Worm (Caenorhabditis elegans) whole organism, L4 larva: Measurements from ENCODE around the gene frpr-19.

Source experiments
- Y75B8A.6 ChIP-seq: fragments of 200-800 bp; sonication (Bioruptor generic); IDR thresholded peaks from 2 replicates; pipeline ENCODE4 v1.3.6; 2022; ENCODE audit warnings: missing genetic modification reagents, missing genetic modification characterization, missing compliant biosample characterization
- aha-1 ChIP-seq: fragments of 150-350 bp; peaks from one replicate; lab custom pipeline; 2014; ENCODE audit warnings: missing biosample characterization, missing genetic modification characterization
- arid-1 ChIP-seq: fragments of 200-800 bp; sonication (Bioruptor generic); conservative IDR thresholded peaks from 2 replicates; pipeline ENCODE4 v1.3.6; 2022; ENCODE audit warnings: missing genetic modification reagents, missing genetic modification characterization, missing compliant biosample characterization
- ceh-28 ChIP-seq: fragments of 150-350 bp; optimal IDR thresholded peaks from 2 replicates; lab custom pipeline; 2014; ENCODE audit warnings: missing biosample characterization, missing genetic modification reagents, missing genetic modification characterization
- ctbp-1 ChIP-seq: fragments of 200-800 bp; sonication (Bioruptor generic); IDR thresholded peaks from 2 replicates; pipeline ENCODE4 v1.3.6; 2022; ENCODE audit warnings: missing genetic modification reagents, missing genetic modification characterization, missing compliant biosample characterization
- daf-16 ChIP-seq, 3 experiments: sonication (generic microtip); optimal IDR thresholded peaks; 2 replicates each; lab custom pipeline; 2016 to 2017; ENCODE audit warnings: missing genetic modification characterization in 3 of 3, missing genetic modification reagents in 3 of 3, mild to moderate bottlenecking in 2 of 3, missing compliant biosample characterization in 2 of 3, missing biosample characterization in 1 of 3, moderate library complexity in 1 of 3
- daf-8 ChIP-seq: fragments of 200-800 bp; sonication (Bioruptor generic); IDR thresholded peaks from 2 replicates; pipeline ENCODE4 v1.3.6; 2022; ENCODE audit warnings: missing genetic modification characterization, missing compliant biosample characterization
- dpl-1 ChIP-seq: fragments of 150-350 bp; optimal IDR thresholded peaks from 2 replicates; lab custom pipeline; 2014; ENCODE audit warnings: missing biosample characterization, missing genetic modification reagents, missing genetic modification characterization
- dve-1 ChIP-seq: sonication (generic microtip); optimal IDR thresholded peaks from 2 replicates; lab custom pipeline; 2017; ENCODE audit warnings: antibody characterized with exemption, mild to moderate bottlenecking, missing genetic modification characterization, missing compliant biosample characterization; ENCODE audit not compliant: insufficient read depth
- egl-27 ChIP-seq: sonication (generic microtip); optimal IDR thresholded peaks from 3 replicates; lab custom pipeline; 2017; ENCODE audit warnings: missing biosample characterization, missing genetic modification reagents, missing genetic modification characterization
- egl-43 ChIP-seq: fragments of 200-800 bp; sonication (Bioruptor generic); IDR thresholded peaks from 2 replicates; pipeline ENCODE4 v1.3.6; 2022; ENCODE audit warnings: missing genetic modification reagents, missing genetic modification characterization, missing compliant biosample characterization
- hlh-11 ChIP-seq: fragments of 200-800 bp; sonication (Bioruptor generic); optimal IDR thresholded peaks from 2 replicates; lab custom pipeline; 2018; ENCODE audit warnings: mild to moderate bottlenecking, missing genetic modification characterization, missing compliant biosample characterization
- lin-38 ChIP-seq: fragments of 200-800 bp; sonication (Bioruptor generic); IDR thresholded peaks from 2 replicates; pipeline ENCODE4 v1.3.6; 2022; ENCODE audit warnings: missing genetic modification reagents, missing genetic modification characterization, missing compliant biosample characterization
- lin-39 ChIP-seq: fragments of 150-350 bp; optimal IDR thresholded peaks from 2 replicates; lab custom pipeline; 2014; ENCODE audit warnings: missing biosample characterization, missing genetic modification reagents, missing genetic modification characterization
- lsy-2 ChIP-seq, 2 experiments: fragments of 150-350 bp in 1 of 2; sonication (generic microtip) in 1 of 2; optimal IDR thresholded peaks; 2 replicates each; lab custom pipeline; 2014 to 2017; ENCODE audit warnings: missing biosample characterization in 2 of 2, missing genetic modification characterization in 2 of 2
- mes-2 ChIP-seq: sonication (generic microtip); optimal IDR thresholded peaks from 2 replicates; lab custom pipeline; 2016; ENCODE audit warnings: missing genotype, mild to moderate bottlenecking, missing genetic modification characterization, missing compliant biosample characterization; ENCODE audit not compliant: poor library complexity, severe bottlenecking
- mxl-3 ChIP-seq: fragments of 200-800 bp; sonication (Bioruptor generic); optimal IDR thresholded peaks from 2 replicates; lab custom pipeline; 2018; ENCODE audit warnings: mild to moderate bottlenecking, missing genetic modification characterization, missing compliant biosample characterization
- nhr-11 ChIP-seq: fragments of 150-350 bp; optimal IDR thresholded peaks from 2 replicates; lab custom pipeline; 2014; ENCODE audit warnings: missing biosample characterization, missing genetic modification characterization
- nhr-42 ChIP-seq: fragments of 200-800 bp; sonication (Bioruptor generic); IDR thresholded peaks from 2 replicates; pipeline ENCODE4 v1.3.6; 2022; ENCODE audit warnings: missing genetic modification characterization, missing compliant biosample characterization
- pha-4 ChIP-seq, 2 experiments: fragments of 150-350 bp in 1 of 2; fragments of 200-800 bp in 1 of 2; sonication (Bioruptor generic) in 1 of 2; IDR thresholded peaks in 1 of 2; optimal IDR thresholded peaks in 1 of 2; 2 replicates each; pipeline versions ENCODE4 v1.3.6 to Lab custom; 2014 to 2022; ENCODE audit warnings: missing genetic modification characterization in 2 of 2, missing genetic modification reagents in 2 of 2, missing biosample characterization in 1 of 2, missing compliant biosample characterization in 1 of 2
- saeg-2 ChIP-seq: fragments of 200-800 bp; sonication (Bioruptor generic); IDR thresholded peaks from 2 replicates; pipeline ENCODE4 v1.3.6; 2022; ENCODE audit warnings: missing genetic modification reagents, missing genetic modification characterization, missing compliant biosample characterization
- set-16 ChIP-seq: fragments of 200-800 bp; sonication (Bioruptor generic); IDR thresholded peaks from 2 replicates; pipeline ENCODE4 v1.3.6; 2022; ENCODE audit warnings: missing genetic modification reagents, missing genetic modification characterization, missing compliant biosample characterization
- snpc-1.2 ChIP-seq: fragments of 200-800 bp; sonication (Bioruptor generic); IDR thresholded peaks from 2 replicates; pipeline ENCODE4 v1.3.6; 2022; ENCODE audit warnings: missing genetic modification reagents, missing genetic modification characterization, missing compliant biosample characterization
- spr-1 ChIP-seq: sonication (generic microtip); optimal IDR thresholded peaks from 2 replicates; lab custom pipeline; 2016; ENCODE audit warnings: mild to moderate bottlenecking, missing genetic modification characterization, missing compliant biosample characterization
- spr-3 ChIP-seq: fragments of 200-800 bp; sonication (Bioruptor generic); optimal IDR thresholded peaks from 2 replicates; lab custom pipeline; 2018; ENCODE audit warnings: mild to moderate bottlenecking, missing genetic modification characterization, missing compliant biosample characterization
- tag-97 ChIP-seq: fragments of 200-800 bp; sonication (Bioruptor generic); IDR thresholded peaks from 2 replicates; pipeline ENCODE4 v1.3.6; 2022; ENCODE audit warnings: missing genetic modification characterization, missing compliant biosample characterization
- unc-62 ChIP-seq, 3 experiments: fragments of 150-350 bp in 1 of 3; sonication (generic microtip); optimal IDR thresholded peaks in 2 of 3; peaks in 1 of 3; 1 replicate in 1 of 3; 2 replicates in 2 of 3; lab custom pipeline; 2014 to 2017; ENCODE audit warnings: missing biosample characterization in 3 of 3, missing genetic modification characterization in 3 of 3, missing genetic modification reagents in 3 of 3, missing genotype in 1 of 3
- vab-7 ChIP-seq: fragments of 200-800 bp; sonication (Bioruptor generic); IDR thresholded peaks from 2 replicates; pipeline ENCODE4 v1.3.6; 2022; ENCODE audit warnings: missing genetic modification reagents, missing genetic modification characterization, missing compliant biosample characterization
- zfp-3 ChIP-seq: fragments of 200-800 bp; sonication (Bioruptor generic); conservative IDR thresholded peaks from 2 replicates; pipeline ENCODE4 v1.3.6; 2022; ENCODE audit warnings: missing genetic modification reagents, missing genetic modification characterization, missing compliant biosample characterization
- ztf-11 ChIP-seq: fragments of 150-350 bp; optimal IDR thresholded peaks from 2 replicates; lab custom pipeline; 2014; ENCODE audit warnings: missing biosample characterization, missing genetic modification characterization
- ztf-7 ChIP-seq: fragments of 150-350 bp; optimal IDR thresholded peaks from 2 replicates; lab custom pipeline; 2014; ENCODE audit warnings: missing biosample characterization, missing genetic modification characterization

Gene frpr-19

DNA sequence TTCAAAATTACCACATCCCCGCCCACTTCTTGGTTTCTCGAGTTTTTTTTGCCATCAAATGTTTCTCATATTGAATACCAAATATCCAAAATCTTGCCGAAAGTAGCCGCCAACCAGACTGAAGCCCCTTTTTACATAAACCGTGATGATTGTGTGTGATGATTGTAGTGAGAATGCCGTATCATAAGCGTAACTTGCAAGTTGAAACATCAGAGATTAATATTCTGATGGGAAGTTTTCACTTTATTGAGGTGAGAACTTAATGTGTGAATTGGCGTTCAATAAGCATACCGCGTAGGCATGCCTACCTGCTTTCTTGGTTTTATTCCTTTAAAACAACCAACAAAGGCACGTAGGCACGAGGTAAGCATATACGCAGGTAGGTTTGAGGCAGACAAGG lies 40.1 kb upstream of the frpr-19 start, which contains the start of gene Y38C1BA.4:
TSS of gene Y38C1BA.4 (plus strand) at position 301 of the 400 bp plus-strand sequence.
- no peak for TF ChIP-seq Y75B8A.6 (GFP tag; lab: Robert Waterston, UW)
- TF ChIP-seq ztf-11 (tag; lab: Kevin White, UChicago) = no peak
- no peak for TF ChIP-seq lsy-2 (tag; optimal IDR thresholded peaks at IDR 0.05; lab: Kevin White, UChicago)
- no peak for TF ChIP-seq ztf-7 (tag; lab: Kevin White, UChicago)
- TF ChIP-seq dpl-1 (GFP tag; lab: Kevin White, UChicago) = no peak
- no peak for TF ChIP-seq daf-16 (GFP tag; optimal IDR thresholded peaks at IDR 0.05; lab: Kevin White, UChicago)
- no peak for TF ChIP-seq daf-16 (tag; optimal IDR thresholded peaks at IDR 0.05; lab: Kevin White, UChicago)
- no peak for TF ChIP-seq nhr-42 (GFP tag; lab: Robert Waterston, UW)
- TF ChIP-seq mxl-3 (GFP tag; lab: Kevin White, UChicago) = no peak
- TF ChIP-seq lin-38 = no peak
- TF ChIP-seq ceh-28 (tag; lab: Kevin White, UChicago) = no peak
- no peak for TF ChIP-seq tag-97
- no peak for TF ChIP-seq nhr-11 (tag; lab: Kevin White, UChicago)
- no peak for TF ChIP-seq spr-3
- TF ChIP-seq ctbp-1 (GFP tag; lab: Robert Waterston, UW) = no peak
- TF ChIP-seq zfp-3 (GFP tag; lab: Robert Waterston, UW) = no peak
- TF ChIP-seq egl-27 (tag; lab: Kevin White, UChicago) = no peak
- TF ChIP-seq vab-7 (GFP tag; lab: Robert Waterston, UW) = no peak
- no peak for TF ChIP-seq daf-8 (GFP tag; lab: Robert Waterston, UW)
- TF ChIP-seq, all 104 proteins: peak for 0

DNA sequence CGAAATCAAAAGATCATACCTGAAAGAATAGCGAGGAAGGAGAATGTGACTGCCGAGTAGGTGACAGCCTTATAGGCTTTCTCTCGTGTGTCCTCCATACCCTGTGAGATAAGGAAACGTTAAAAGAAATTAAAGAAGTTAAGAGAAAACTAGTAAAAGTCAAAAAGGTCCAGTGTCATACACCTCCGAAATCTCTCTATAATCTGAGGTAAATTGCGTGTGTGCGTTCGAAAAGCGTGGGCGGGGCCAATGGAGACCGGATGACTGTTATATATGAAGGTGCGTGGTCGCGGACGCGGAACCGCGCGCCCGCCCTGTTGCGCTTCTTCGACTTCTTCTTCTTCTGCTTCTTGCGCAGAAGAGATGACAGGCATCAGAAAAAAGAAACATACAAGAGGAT lies 38.7 kb upstream of the frpr-19 start, which contains the start of gene col-109:
TSS of gene col-109 (minus strand) at position 101 of the 400 bp plus-strand sequence.
- no peak for TF ChIP-seq saeg-2 (GFP tag; lab: Robert Waterston, UW)
- peak; percentile 1 for TF ChIP-seq hlh-11
- TF ChIP-seq arid-1 (GFP tag; lab: Robert Waterston, UW) = no peak
- TF ChIP-seq spr-3 = no peak
- TF ChIP-seq mxl-3 (GFP tag; lab: Kevin White, UChicago) = peak; percentile 47
- no peak for TF ChIP-seq lin-39 (tag; lab: Kevin White, UChicago)
- TF ChIP-seq, all 104 proteins: peak for 2

DNA sequence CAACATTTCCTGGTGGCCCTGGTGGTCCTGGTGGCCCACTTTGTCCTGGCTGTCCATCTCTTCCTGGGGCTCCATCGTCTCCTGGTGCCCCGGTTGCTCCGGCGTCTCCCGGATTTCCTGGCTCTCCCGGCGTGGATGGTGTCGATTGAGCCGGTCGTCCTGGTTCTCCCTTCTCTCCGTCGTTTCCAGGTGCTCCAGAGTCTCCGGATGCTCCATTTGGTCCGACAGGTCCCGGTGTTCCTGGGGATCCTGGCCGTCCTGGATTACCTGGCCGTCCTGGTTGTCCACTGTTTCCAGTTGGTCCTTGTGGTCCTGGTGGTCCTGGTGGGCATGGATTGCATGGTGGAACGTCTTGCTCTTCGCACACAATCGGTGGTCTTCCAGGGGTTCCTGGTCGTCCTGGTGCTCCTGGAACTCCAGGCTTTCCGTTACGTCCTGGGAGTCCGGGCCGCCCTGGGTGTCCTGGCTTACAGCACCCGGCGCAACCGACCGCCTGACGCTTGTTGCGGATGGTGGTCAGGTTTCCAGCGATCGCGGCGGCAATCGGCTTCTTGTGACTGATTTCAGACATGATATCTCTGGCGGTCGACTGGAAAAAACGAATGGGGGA lies 37.1 kb upstream of the frpr-19 start:
- peak; percentile 38 for TF ChIP-seq aha-1 (tag; lab: Kevin White, UChicago)
- 0 out of 2 replicates have a peak, but pooled peaks have one; percentile 22 for TF ChIP-seq snpc-1.2
- peak; percentile 95 for TF ChIP-seq set-16
- 0 out of 2 replicates have a peak, but pooled peaks have one; percentile 5 for TF ChIP-seq lin-38
- TF ChIP-seq egl-43 (GFP tag; lab: Robert Waterston, UW) = no peak
- no peak for TF ChIP-seq ceh-28 (tag; lab: Kevin White, UChicago)
- TF ChIP-seq spr-1 = no peak
- TF ChIP-seq, all 104 proteins: peak for 4

DNA sequence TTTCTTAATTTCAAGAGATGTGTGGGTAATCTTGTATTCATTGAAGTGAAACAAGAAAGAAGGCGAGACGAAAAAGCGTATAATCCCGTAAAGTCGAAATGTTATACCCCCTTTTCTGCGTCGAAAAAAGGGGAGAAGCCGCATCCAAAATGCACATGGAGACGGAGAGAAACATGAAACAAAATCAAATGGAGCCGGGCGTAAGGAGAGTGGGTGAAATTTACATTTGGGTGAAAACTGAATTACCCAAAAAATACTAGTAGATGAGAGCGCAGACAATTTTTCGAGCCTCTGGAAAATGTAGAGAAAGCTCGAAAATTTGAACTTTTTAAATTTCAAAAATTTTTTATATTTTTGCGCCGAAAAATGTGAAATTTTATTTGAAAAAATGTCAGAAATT lies 34.8 kb upstream of the frpr-19 start:
- TF ChIP-seq mes-2 (tag; lab: Kevin White, UChicago) = peak; percentile 34
- peak in 1 of 2 experiments; percentile 9 for TF ChIP-seq lsy-2 (tag; optimal IDR thresholded peaks at IDR 0.05; lab: Kevin White, UChicago)
- no peak for TF ChIP-seq dve-1 (tag; lab: Kevin White, UChicago)

DNA sequence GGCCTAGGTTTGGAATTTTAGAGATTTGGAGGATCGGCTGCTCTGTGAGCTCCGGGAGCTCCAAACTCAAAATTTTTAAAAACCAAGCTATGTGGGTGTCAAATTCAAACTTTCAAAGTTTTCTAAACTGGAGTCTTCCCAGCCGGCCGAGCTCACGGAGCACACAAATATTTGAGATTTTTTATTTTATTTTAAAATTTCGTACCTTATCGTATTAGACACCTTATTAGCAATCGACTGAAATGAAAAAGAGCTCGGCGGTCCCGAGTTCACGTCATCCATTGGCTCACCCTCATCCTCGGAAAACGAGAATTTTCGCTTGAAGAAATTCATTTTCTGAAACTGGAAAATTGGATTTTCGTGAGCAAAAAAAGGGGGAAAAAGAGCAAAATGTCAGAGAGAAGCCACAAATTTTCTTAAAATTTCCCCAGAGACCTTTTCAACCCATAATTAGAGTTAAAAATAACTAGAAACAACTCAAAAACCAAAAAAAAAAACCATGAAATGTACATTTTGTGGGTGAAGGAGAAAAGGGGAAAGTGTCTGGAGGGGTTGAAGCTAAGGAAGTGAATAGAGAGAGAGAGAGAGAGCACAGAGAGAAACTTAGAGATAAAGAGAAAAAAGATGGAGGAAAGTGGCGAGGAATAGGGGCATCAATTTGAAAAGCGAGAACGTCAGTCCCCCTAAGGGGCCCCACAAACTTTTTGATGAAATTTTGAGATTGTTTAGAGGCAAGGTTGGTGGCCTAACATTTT lies 33.5 kb upstream of the frpr-19 start, which contains the start of gene snn-1:
TSS of gene snn-1 (minus strand) at position 355 of the 755 bp plus-strand sequence.
- TF ChIP-seq aha-1 (tag; lab: Kevin White, UChicago) (peak; percentile 94), lsy-2 (tag; optimal IDR thresholded peaks at IDR 0.05; lab: Kevin White, UChicago) (peak in 1 of 2 experiments; percentile 27), unc-62 (GFP tag; optimal IDR thresholded peaks at IDR 0.05 in 1 of 2; lab: Kevin White, UChicago) (peak in 1 of 2 experiments; percentile 77), unc-62 (tag; optimal IDR thresholded peaks at IDR 0.05; lab: Kevin White, UChicago) (no peak), pha-4 (GFP tag; IDR thresholded peaks at IDR 0.05; lab: Robert Waterston, UW) (no peak), pha-4 (tag; optimal IDR thresholded peaks at IDR 0.05; lab: Kevin White, UChicago) (no peak)
